Worm (Caenorhabditis elegans) whole organism, young adult: Measurements from ENCODE around the gene psme-3.

Source experiments
- B0019.2 ChIP-seq: fragments of 200-800 bp; sonication (Bioruptor generic); conservative IDR thresholded peaks from 2 replicates; pipeline ENCODE4 v1.3.6; 2022; ENCODE audit warnings: missing genetic modification reagents, missing genetic modification characterization, missing compliant biosample characterization
- B0035.1 ChIP-seq: sonication (generic microtip); optimal IDR thresholded peaks from 2 replicates; lab custom pipeline; 2016; ENCODE audit warnings: missing genetic modification characterization, mild to moderate bottlenecking, missing compliant biosample characterization, missing genotype, missing genetic modification reagents
- B0336.3 ChIP-seq: fragments of 200-800 bp; sonication (Bioruptor generic); IDR thresholded peaks from 2 replicates; pipeline ENCODE4 v1.3.6; 2022; ENCODE audit warnings: missing genetic modification characterization, missing compliant biosample characterization
- C06A6.2 ChIP-seq: fragments of 200-800 bp; sonication (Bioruptor generic); conservative IDR thresholded peaks from 2 replicates; pipeline ENCODE4 v1.3.6; 2022; ENCODE audit warnings: missing genetic modification characterization, missing compliant biosample characterization
- D2030.7 ChIP-seq: fragments of 200-800 bp; sonication (Bioruptor generic); IDR thresholded peaks from 2 replicates; pipeline ENCODE4 v1.3.6; 2022; ENCODE audit warnings: missing genetic modification reagents, missing genetic modification characterization, missing compliant biosample characterization
- F33H1.4 ChIP-seq: fragments of 200-800 bp; sonication (Bioruptor generic); IDR thresholded peaks from 2 replicates; pipeline ENCODE4 v1.3.6; 2022; ENCODE audit warnings: missing genetic modification reagents, missing genetic modification characterization, missing compliant biosample characterization
- F52B5.7 ChIP-seq: sonication (generic microtip); optimal IDR thresholded peaks from 2 replicates; lab custom pipeline; 2016; ENCODE audit warnings: mild to moderate bottlenecking, missing genetic modification characterization, missing compliant biosample characterization
- K12H6.12 ChIP-seq: fragments of 200-800 bp; sonication (Bioruptor generic); optimal IDR thresholded peaks from 2 replicates; lab custom pipeline; 2018; ENCODE audit warnings: mild to moderate bottlenecking, missing genetic modification characterization, missing compliant biosample characterization
- T07F8.4 ChIP-seq: sonication (generic microtip); optimal IDR thresholded peaks from 2 replicates; lab custom pipeline; 2016; ENCODE audit warnings: mild to moderate bottlenecking, missing genetic modification characterization, moderate library complexity, missing compliant biosample characterization
- Y53G8AR.9 ChIP-seq: fragments of 200-800 bp; sonication (Bioruptor generic); conservative IDR thresholded peaks from 2 replicates; pipeline ENCODE4 v1.3.6; 2022; ENCODE audit warnings: missing genetic modification reagents, missing genetic modification characterization, missing compliant biosample characterization
- Y56A3A.18 ChIP-seq: fragments of 200-800 bp; sonication (Bioruptor generic); IDR thresholded peaks from 2 replicates; pipeline ENCODE4 v1.3.6; 2022; ENCODE audit warnings: missing genetic modification reagents, missing genetic modification characterization, missing compliant biosample characterization
- Y67H2A.10 ChIP-seq: fragments of 200-800 bp; sonication (Bioruptor generic); conservative IDR thresholded peaks from 2 replicates; pipeline ENCODE4 v1.3.6; 2022; ENCODE audit warnings: missing genetic modification reagents, missing genetic modification characterization, missing compliant biosample characterization
- Y95B8A.8 ChIP-seq: fragments of 200-800 bp; sonication (Bioruptor generic); IDR thresholded peaks from 2 replicates; pipeline ENCODE4 v1.3.6; 2022; ENCODE audit warnings: missing genetic modification reagents, missing genetic modification characterization, missing compliant biosample characterization
- ama-1 ChIP-seq, 3 experiments: fragments of 150-350 bp in 1 of 3; sonication (generic microtip) in 2 of 3; optimal IDR thresholded peaks; 2 replicates each; lab custom pipeline; 2014 to 2018; ENCODE audit warnings: missing biosample characterization in 2 of 3, missing genetic modification characterization in 2 of 3, missing genetic modification reagents in 2 of 3
- attf-5 ChIP-seq: fragments of 200-800 bp; sonication (Bioruptor generic); optimal IDR thresholded peaks from 2 replicates; lab custom pipeline; 2018; ENCODE audit warnings: mild to moderate bottlenecking, missing genetic modification characterization, missing compliant biosample characterization
- bed-1 ChIP-seq: fragments of 200-800 bp; sonication (Bioruptor generic); IDR thresholded peaks from 2 replicates; pipeline ENCODE4 v1.3.6; 2022; ENCODE audit warnings: missing genetic modification reagents, missing genetic modification characterization, missing compliant biosample characterization
- ceh-100 ChIP-seq: fragments of 200-800 bp; sonication (Bioruptor generic); IDR thresholded peaks from 2 replicates; pipeline ENCODE4 v1.3.6; 2022; ENCODE audit warnings: missing genetic modification reagents, missing genetic modification characterization, missing compliant biosample characterization
- chd-7 ChIP-seq: sonication (generic microtip); optimal IDR thresholded peaks from 2 replicates; lab custom pipeline; 2016; ENCODE audit warnings: mild to moderate bottlenecking, missing genetic modification characterization, moderate library complexity, missing compliant biosample characterization
- die-1 ChIP-seq: sonication (generic microtip); optimal IDR thresholded peaks from 2 replicates; lab custom pipeline; 2016; ENCODE audit warnings: missing genotype, mild to moderate bottlenecking, missing genetic modification characterization, missing compliant biosample characterization
- dox-1 ChIP-seq: fragments of 200-800 bp; sonication (Bioruptor generic); IDR thresholded peaks from 2 replicates; pipeline ENCODE4 v1.3.6; 2022; ENCODE audit warnings: missing genetic modification reagents, missing genetic modification characterization, missing compliant biosample characterization
- egl-18 ChIP-seq: fragments of 200-800 bp; sonication (Bioruptor generic); IDR thresholded peaks from 2 replicates; pipeline ENCODE4 v1.3.6; 2022; ENCODE audit warnings: missing genetic modification reagents, missing genetic modification characterization, missing compliant biosample characterization
- egrh-3 ChIP-seq: fragments of 200-800 bp; sonication (Bioruptor generic); IDR thresholded peaks from 2 replicates; pipeline ENCODE4 v1.3.6; 2022; ENCODE audit warnings: missing genetic modification reagents, missing genetic modification characterization, missing compliant biosample characterization
- gei-17 ChIP-seq: fragments of 200-800 bp; sonication (Bioruptor generic); optimal IDR thresholded peaks from 2 replicates; lab custom pipeline; 2018; ENCODE audit warnings: mild to moderate bottlenecking, missing genetic modification characterization, missing compliant biosample characterization
- him-1 ChIP-seq: sonication (generic microtip); optimal IDR thresholded peaks from 2 replicates; lab custom pipeline; 2016; ENCODE audit warnings: missing genotype, missing genetic modification reagents, missing genetic modification characterization, missing compliant biosample characterization
- hlh-26 ChIP-seq: fragments of 200-800 bp; sonication (Bioruptor generic); conservative IDR thresholded peaks from 2 replicates; pipeline ENCODE4 v1.3.6; 2022; ENCODE audit warnings: missing genetic modification reagents, missing genetic modification characterization, missing compliant biosample characterization
- hmg-1.2 ChIP-seq: fragments of 200-800 bp; sonication (Bioruptor generic); IDR thresholded peaks from 2 replicates; pipeline ENCODE4 v1.3.6; 2022; ENCODE audit warnings: missing genetic modification reagents, missing genetic modification characterization, missing compliant biosample characterization
- lin-54 ChIP-seq: fragments of 200-800 bp; sonication (Bioruptor generic); optimal IDR thresholded peaks from 2 replicates; lab custom pipeline; 2018; ENCODE audit warnings: mild to moderate bottlenecking, missing genetic modification characterization, missing compliant biosample characterization
- lsl-1 ChIP-seq: fragments of 200-800 bp; sonication (Bioruptor generic); optimal IDR thresholded peaks from 2 replicates; lab custom pipeline; 2018; ENCODE audit warnings: mild to moderate bottlenecking, missing genetic modification characterization, moderate library complexity, missing compliant biosample characterization
- madf-6 ChIP-seq: fragments of 200-800 bp; sonication (Bioruptor generic); IDR thresholded peaks from 2 replicates; pipeline ENCODE4 v1.3.6; 2022; ENCODE audit warnings: missing genetic modification reagents, missing genetic modification characterization, missing compliant biosample characterization
- madf-8 ChIP-seq: fragments of 200-800 bp; sonication (Bioruptor generic); conservative IDR thresholded peaks from 2 replicates; pipeline ENCODE4 v1.3.6; 2022; ENCODE audit warnings: missing genetic modification reagents, missing genetic modification characterization, missing compliant biosample characterization
- mcd-1 ChIP-seq: fragments of 200-800 bp; sonication (Bioruptor generic); IDR thresholded peaks from 2 replicates; pipeline ENCODE4 v1.3.6; 2022; ENCODE audit warnings: missing genetic modification reagents, missing genetic modification characterization, missing compliant biosample characterization
- mes-4 ChIP-seq: sonication (generic microtip); optimal IDR thresholded peaks from 2 replicates; lab custom pipeline; 2016; ENCODE audit warnings: missing genotype, missing genetic modification characterization, missing compliant biosample characterization
- mxl-1 ChIP-seq: sonication (generic microtip); optimal IDR thresholded peaks from 2 replicates; lab custom pipeline; 2016; ENCODE audit warnings: missing genetic modification characterization, missing compliant biosample characterization
- nfyb-1 ChIP-seq: fragments of 200-800 bp; sonication (Bioruptor generic); IDR thresholded peaks from 2 replicates; pipeline ENCODE4 v1.3.6; 2022; ENCODE audit warnings: missing genetic modification reagents, missing genetic modification characterization, missing compliant biosample characterization
- nhr-80 ChIP-seq: sonication (generic microtip); optimal IDR thresholded peaks from 2 replicates; lab custom pipeline; 2016; ENCODE audit warnings: missing genetic modification characterization, missing compliant biosample characterization
- nhr-90 ChIP-seq: sonication (generic microtip); optimal IDR thresholded peaks from 2 replicates; lab custom pipeline; 2016; ENCODE audit warnings: missing genotype, mild to moderate bottlenecking, missing genetic modification characterization, missing compliant biosample characterization
- rec-8 ChIP-seq, 2 experiments: sonication (generic microtip); optimal IDR thresholded peaks; 2 replicates each; lab custom pipeline; 2016; ENCODE audit warnings: mild to moderate bottlenecking in 2 of 2, missing genetic modification characterization in 2 of 2, missing genetic modification reagents in 2 of 2, missing genotype in 2 of 2, missing biosample characterization in 1 of 2, missing compliant biosample characterization in 1 of 2, moderate library complexity in 1 of 2
- rpc-1 ChIP-seq, 2 experiments: fragments of 150-350 bp in 1 of 2; sonication (generic microtip) in 1 of 2; optimal IDR thresholded peaks; 2 replicates each; lab custom pipeline; 2014 to 2018; ENCODE audit warnings: missing biosample characterization in 1 of 2, missing genetic modification characterization in 1 of 2, missing genetic modification reagents in 1 of 2, missing genotype in 1 of 2
- sdz-38 ChIP-seq: sonication (generic microtip); optimal IDR thresholded peaks from 2 replicates; lab custom pipeline; 2016; ENCODE audit warnings: missing genotype, missing genetic modification characterization, missing compliant biosample characterization
- snpc-3.4 ChIP-seq: sonication (generic microtip); optimal IDR thresholded peaks from 2 replicates; lab custom pipeline; 2017; ENCODE audit warnings: missing genetic modification characterization, mild to moderate bottlenecking, missing compliant biosample characterization, antibody characterized with exemption, moderate library complexity, missing genotype, missing genetic modification reagents
- snpc-4 ChIP-seq, 5 experiments: fragments of 150-350 bp in 1 of 5; sonication (generic microtip) in 4 of 5; optimal IDR thresholded peaks; 2 replicates each; lab custom pipeline; 2014 to 2018; ENCODE audit warnings: missing genetic modification characterization in 5 of 5, missing biosample characterization in 3 of 5, antibody characterized with exemption in 2 of 5, mild to moderate bottlenecking in 2 of 5, missing compliant biosample characterization in 2 of 5, missing genotype in 2 of 5, moderate library complexity in 2 of 5, missing genetic modification reagents in 1 of 5
- tbp1 ChIP-seq: fragments of 200-800 bp; sonication (Bioruptor generic); optimal IDR thresholded peaks from 2 replicates; lab custom pipeline; 2018; ENCODE audit warnings: mild to moderate bottlenecking, missing genetic modification characterization, missing compliant biosample characterization
- xnd-1 ChIP-seq: sonication (generic microtip); optimal IDR thresholded peaks from 2 replicates; lab custom pipeline; 2016; ENCODE audit warnings: missing genotype, missing genetic modification reagents, missing genetic modification characterization, missing compliant biosample characterization
- zfh-2 ChIP-seq: fragments of 200-800 bp; sonication (Bioruptor generic); conservative IDR thresholded peaks from 2 replicates; pipeline ENCODE4 v1.3.6; 2022; ENCODE audit warnings: missing genetic modification reagents, missing genetic modification characterization, missing compliant biosample characterization
- ztf-18 ChIP-seq: sonication (generic microtip); optimal IDR thresholded peaks from 2 replicates; lab custom pipeline; 2016; ENCODE audit warnings: missing genotype, mild to moderate bottlenecking, missing genetic modification characterization, missing compliant biosample characterization
- ztf-25 ChIP-seq: fragments of 200-800 bp; sonication (Bioruptor generic); IDR thresholded peaks from 2 replicates; pipeline ENCODE4 v1.3.6; 2022; ENCODE audit warnings: missing genetic modification reagents, missing genetic modification characterization, missing compliant biosample characterization
- ztf-26 ChIP-seq: sonication (generic microtip); optimal IDR thresholded peaks from 2 replicates; lab custom pipeline; 2017; ENCODE audit warnings: missing genetic modification characterization, missing compliant biosample characterization

psme-3 gene

ce11 chrIII:11554701-11555111, 13.2 kb upstream of the psme-3 start:
- TF ChIP-seq bed-1 (no peak), Y95B8A.8 (no peak), gei-17 (GFP tag; lab: Kevin White, UChicago) (no peak), C06A6.2 (peak; percentile 43; the same call in 1 of the 2 replicates), tbp1 (peak; percentile 92), dox-1 (GFP tag; lab: Robert Waterston, UW) (peak; percentile 62), egl-18 (GFP tag; lab: Robert Waterston, UW) (0 out of 2 replicates have a peak, but pooled peaks have one; percentile 43), B0019.2 (GFP tag; lab: Robert Waterston, UW) (no peak), attf-5 (peak; percentile 6), nhr-90 (tag; lab: Kevin White, UChicago) (peak; percentile 54), zfh-2 (GFP tag; lab: Robert Waterston, UW) (peak; percentile 45; the same call in 1 of the 2 replicates), nfyb-1 (GFP tag; lab: Robert Waterston, UW) (peak; percentile 52; the same call in 1 of the 2 replicates), rec-8 (tag; optimal IDR thresholded peaks at IDR 0.05; lab: Kevin White, UChicago) (peak in 1 of 2 experiments; percentile 23), B0336.3 (GFP tag; lab: Robert Waterston, UW) (no peak), snpc-3.4 (tag; lab: Kevin White, UChicago) (peak; percentile 68), nhr-80 (peak; percentile 10), ceh-100 (0 out of 2 replicates have a peak, but pooled peaks have one; percentile 50), Y67H2A.10 (GFP tag; lab: Robert Waterston, UW) (no peak), snpc-4 (GFP tag; optimal IDR thresholded peaks at IDR 0.05; lab: Kevin White, UChicago) (peak; percentile 13), snpc-4 (tag; optimal IDR thresholded peaks at IDR 0.05; lab: Kevin White, UChicago) (no peak), Y53G8AR.9 (GFP tag; lab: Robert Waterston, UW) (peak; percentile 67), hmg-1.2 (GFP tag; lab: Robert Waterston, UW) (peak; percentile 96), Y56A3A.18 (GFP tag; lab: Robert Waterston, UW) (no peak), lin-54 (GFP tag; lab: Kevin White, UChicago) (peak; percentile 0), mcd-1 (GFP tag; lab: Robert Waterston, UW) (peak; percentile 59), xnd-1 (tag; lab: Kevin White, UChicago) (no peak), rpc-1 (optimal IDR thresholded peaks at IDR 0.05; lab: Kevin White, UChicago) (peak; percentile 70), rpc-1 (tag; optimal IDR thresholded peaks at IDR 0.05; lab: Kevin White, UChicago) (peak; percentile 82), D2030.7 (GFP tag; lab: Robert Waterston, UW) (peak; percentile 61), ztf-26 (tag; lab: Kevin White, UChicago) (no peak), T07F8.4 (peak; percentile 11), ztf-18 (tag; lab: Kevin White, UChicago) (peak; percentile 58), egrh-3 (GFP tag; lab: Robert Waterston, UW) (0 out of 2 replicates have a peak, but pooled peaks have one; percentile 6), ama-1 (optimal IDR thresholded peaks at IDR 0.05; lab: Kevin White, UChicago) (no peak), ama-1 (GFP tag; optimal IDR thresholded peaks at IDR 0.05; lab: Kevin White, UChicago) (peak in 1 of 2 experiments; percentile 51), madf-8 (0 out of 2 replicates have a peak, but pooled peaks have one; percentile 23), mxl-1 (tag; lab: Kevin White, UChicago) (peak; percentile 35), F33H1.4 (GFP tag; lab: Robert Waterston, UW) (0 out of 2 replicates have a peak, but pooled peaks have one; percentile 14), hlh-26 (GFP tag; lab: Robert Waterston, UW) (no peak), mes-4 (no peak), chd-7 (peak; percentile 29), die-1 (peak; percentile 77), him-1 (tag; lab: Kevin White, UChicago) (peak; percentile 82), K12H6.12 (no peak), F52B5.7 (tag; lab: Kevin White, UChicago) (peak; percentile 60), lsl-1 (GFP tag; lab: Kevin White, UChicago) (peak; percentile 18), sdz-38 (tag; lab: Kevin White, UChicago) (no peak), B0035.1 (tag; lab: Kevin White, UChicago) (no peak), madf-6 (GFP tag; lab: Robert Waterston, UW) (peak; percentile 54; the same call in 1 of the 2 replicates), ztf-25 (GFP tag; lab: Robert Waterston, UW) (peak; percentile 87)
